Fruit fly (Drosophila melanogaster) whole organism, embryonic: ENCODE data around the gene CG5639.

Experiments used
- Ada2b ChIP-seq: fragments of 200-800 bp; sonication (Bioruptor generic); IDR thresholded peaks from 2 replicates; pipeline ENCODE4 v1.3.6; 2022; ENCODE audit warnings: missing biosample characterization, missing genetic modification characterization
- Adf1 ChIP-seq: fragments of 200-800 bp; sonication (Bioruptor generic); IDR thresholded peaks from 2 replicates; pipeline ENCODE4 v1.3.6; 2022; ENCODE audit warnings: missing biosample characterization, missing genetic modification characterization
- Aef1 ChIP-seq: fragments of 200-800 bp; sonication (Bioruptor generic); IDR thresholded peaks from 3 replicates; pipeline ENCODE4 v1.3.6; 2022; ENCODE audit warnings: missing biosample characterization, missing genetic modification characterization
- Atf-2 ChIP-seq: fragments of 200-800 bp; sonication (Bioruptor generic); optimal IDR thresholded peaks from 2 replicates; lab custom pipeline; 2016; ENCODE audit warnings: missing biosample characterization, missing genetic modification characterization
- B-H2 ChIP-seq: fragments of 200-800 bp; sonication (Bioruptor generic); optimal IDR thresholded peaks from 2 replicates; lab custom pipeline; 2018; ENCODE audit warnings: missing biosample characterization, mild to moderate bottlenecking, missing genetic modification characterization
- CG10209 ChIP-seq: fragments of 200-800 bp; sonication (Bioruptor generic); optimal IDR thresholded peaks from 3 replicates; lab custom pipeline; 2017; ENCODE audit warnings: missing biosample characterization, mild to moderate bottlenecking, missing genetic modification characterization, missing genetic modification reagents
- CG11504 ChIP-seq: fragments of 200-800 bp; sonication (Bioruptor generic); optimal IDR thresholded peaks from 3 replicates; lab custom pipeline; 2019; ENCODE audit warnings: missing biosample characterization, mild to moderate bottlenecking, missing genetic modification characterization, moderate library complexity
- CG12155 ChIP-seq: fragments of 200-800 bp; sonication (Bioruptor generic); optimal IDR thresholded peaks from 3 replicates; lab custom pipeline; 2016; ENCODE audit warnings: missing biosample characterization, missing genetic modification characterization
- CG12236 ChIP-seq: fragments of 200-800 bp; sonication (Bioruptor generic); optimal IDR thresholded peaks from 2 replicates; lab custom pipeline; 2016; ENCODE audit warnings: missing biosample characterization, missing genetic modification characterization
- CG1233 ChIP-seq: fragments of 200-800 bp; sonication (Bioruptor generic); optimal IDR thresholded peaks from 4 replicates; lab custom pipeline; 2018; ENCODE audit warnings: missing biosample characterization, mild to moderate bottlenecking, missing genetic modification characterization
- CG13123 ChIP-seq: fragments of 200-800 bp; sonication (Bioruptor generic); optimal IDR thresholded peaks from 2 replicates; lab custom pipeline; 2016; ENCODE audit warnings: missing biosample characterization, missing genetic modification characterization
- CG13424 ChIP-seq: fragments of 200-800 bp; sonication (Bioruptor generic); optimal IDR thresholded peaks from 2 replicates; lab custom pipeline; 2019; ENCODE audit warnings: missing biosample characterization, mild to moderate bottlenecking, missing genetic modification characterization, moderate library complexity
- CG14014 ChIP-seq: fragments of 200-800 bp; sonication (Bioruptor generic); IDR thresholded peaks from 2 replicates; pipeline ENCODE4 v1.3.6; 2022; ENCODE audit warnings: missing biosample characterization, missing genetic modification characterization
- CG16779 ChIP-seq: fragments of 200-800 bp; sonication (Bioruptor generic); IDR thresholded peaks from 2 replicates; pipeline ENCODE4 v1.3.6; 2022; ENCODE audit warnings: missing biosample characterization, missing genetic modification characterization
- CG16815 ChIP-seq: fragments of 200-800 bp; sonication (Bioruptor generic); optimal IDR thresholded peaks from 3 replicates; lab custom pipeline; 2017; ENCODE audit warnings: missing biosample characterization, mild to moderate bottlenecking, missing genetic modification characterization
- CG17328 ChIP-seq: fragments of 200-800 bp; sonication (Bioruptor generic); IDR thresholded peaks from 2 replicates; pipeline ENCODE4 v1.3.6; 2022; ENCODE audit warnings: missing biosample characterization, missing genetic modification characterization
- CG18262 ChIP-seq: fragments of 200-800 bp; optimal IDR thresholded peaks from 3 replicates; lab custom pipeline; 2019; ENCODE audit warnings: missing biosample characterization, mild to moderate bottlenecking, missing genetic modification characterization, moderate library complexity
- CG2678 ChIP-seq: fragments of 200-800 bp; sonication (Bioruptor generic); optimal IDR thresholded peaks from 3 replicates; lab custom pipeline; 2019; ENCODE audit warnings: missing biosample characterization, mild to moderate bottlenecking, missing genetic modification characterization, moderate library complexity
- CG2875 ChIP-seq: fragments of 200-800 bp; sonication (Bioruptor generic); optimal IDR thresholded peaks from 2 replicates; lab custom pipeline; 2017; ENCODE audit warnings: missing biosample characterization, mild to moderate bottlenecking, missing genetic modification characterization, missing genetic modification reagents
- CG34422 ChIP-seq: fragments of 200-800 bp; sonication (Bioruptor generic); IDR thresholded peaks from 3 replicates; pipeline ENCODE4 v1.3.6; 2022; ENCODE audit warnings: missing biosample characterization, missing genetic modification characterization
- CG43689 ChIP-seq: fragments of 200-800 bp; sonication (Bioruptor generic); IDR thresholded peaks from 2 replicates; pipeline ENCODE4 v1.3.6; 2022; ENCODE audit warnings: missing biosample characterization, missing genetic modification characterization
- CG4404 ChIP-seq: fragments of 200-800 bp; sonication (Bioruptor generic); IDR thresholded peaks from 2 replicates; pipeline ENCODE4 v1.3.6; 2022; ENCODE audit warnings: missing biosample characterization, missing genetic modification characterization
- Dref ChIP-seq: fragments of 200-800 bp; sonication (Bioruptor generic); IDR thresholded peaks from 2 replicates; pipeline ENCODE4 v1.3.6; 2022; ENCODE audit warnings: missing biosample characterization, missing genetic modification characterization
- Eip74EF ChIP-seq, 2 experiments: fragments of 200-800 bp in 1 of 2; fragments of >200 bp in 1 of 2; sonication (Bioruptor generic) in 1 of 2; optimal IDR thresholded peaks; 2 replicates each; lab custom pipeline; 2017 to 2019; ENCODE audit warnings: missing biosample characterization in 2 of 2, missing genetic modification characterization in 2 of 2, mild to moderate bottlenecking in 1 of 2, moderate library complexity in 1 of 2
- HLHmδ ChIP-seq: fragments of 200-800 bp; sonication (Bioruptor generic); optimal IDR thresholded peaks from 2 replicates; lab custom pipeline; 2018; ENCODE audit warnings: missing biosample characterization, mild to moderate bottlenecking, missing genetic modification characterization, moderate library complexity
- Kr ChIP-seq: fragments of 200-800 bp; sonication (Bioruptor generic); optimal IDR thresholded peaks from 2 replicates; lab custom pipeline; 2017; ENCODE audit warnings: missing biosample characterization, mild to moderate bottlenecking, missing genetic modification characterization
- Meics ChIP-seq: fragments of 200-800 bp; sonication (Bioruptor generic); optimal IDR thresholded peaks from 2 replicates; lab custom pipeline; 2017; ENCODE audit warnings: missing biosample characterization, mild to moderate bottlenecking, missing genetic modification characterization
- Ravus ChIP-seq: fragments of 200-800 bp; sonication (Bioruptor generic); IDR thresholded peaks from 2 replicates; pipeline ENCODE4 v1.3.6; 2022; ENCODE audit warnings: missing biosample characterization, missing genetic modification characterization
- Stat92E ChIP-seq, 3 experiments: fragments of >200 bp in 2 of 3; fragments of 200-800 bp in 1 of 3; sonication (Bioruptor generic) in 1 of 3; optimal IDR thresholded peaks; 2 replicates each; lab custom pipeline; 2017 to 2019; ENCODE audit warnings: missing biosample characterization in 3 of 3, missing genetic modification characterization in 3 of 3, mild to moderate bottlenecking in 1 of 3, moderate library complexity in 1 of 3
- Tbp ChIP-seq: fragments of >200 bp; optimal IDR thresholded peaks from 2 replicates; lab custom pipeline; 2018; ENCODE audit warnings: missing biosample characterization, missing genetic modification characterization
- Xrp1 ChIP-seq: fragments of 200-800 bp; sonication (Bioruptor generic); IDR thresholded peaks from 2 replicates; pipeline ENCODE4 v1.3.6; 2022; ENCODE audit warnings: missing biosample characterization, missing genetic modification characterization
- aop ChIP-seq: fragments of 200-800 bp; sonication (Bioruptor generic); IDR thresholded peaks from 2 replicates; pipeline ENCODE4 v1.3.6; 2022; ENCODE audit warnings: missing biosample characterization, missing genetic modification characterization
- ap ChIP-seq: fragments of 200-800 bp; sonication (Bioruptor generic); IDR thresholded peaks from 2 replicates; pipeline ENCODE4 v1.3.6; 2022; ENCODE audit warnings: missing biosample characterization, missing genetic modification characterization
- bowl ChIP-seq: fragments of 200-800 bp; sonication (Bioruptor generic); IDR thresholded peaks from 2 replicates; pipeline ENCODE4 v1.3.6; 2022; ENCODE audit warnings: missing biosample characterization, missing genetic modification characterization
- dmrt99B ChIP-seq: fragments of 200-800 bp; sonication (Bioruptor generic); optimal IDR thresholded peaks from 2 replicates; lab custom pipeline; 2018; ENCODE audit warnings: missing biosample characterization, mild to moderate bottlenecking, missing genetic modification characterization, moderate library complexity
- dpn ChIP-seq, 2 experiments: fragments of 200-800 bp; sonication (Bioruptor generic); optimal IDR thresholded peaks; 3 replicates each; lab custom pipeline; 2016; ENCODE audit warnings: missing biosample characterization in 2 of 2, missing genetic modification characterization in 2 of 2
- en ChIP-seq: fragments of 200-800 bp; sonication (Bioruptor generic); optimal IDR thresholded peaks from 2 replicates; lab custom pipeline; 2016; ENCODE audit warnings: missing biosample characterization, missing genetic modification characterization
- ewg ChIP-seq: fragments of 200-800 bp; sonication (Bioruptor generic); optimal IDR thresholded peaks from 3 replicates; lab custom pipeline; 2017; ENCODE audit warnings: mild to moderate bottlenecking, missing biosample characterization, missing genetic modification reagents, missing genetic modification characterization
- fd64A ChIP-seq: fragments of 200-800 bp; sonication (Bioruptor generic); optimal IDR thresholded peaks from 3 replicates; lab custom pipeline; 2018; ENCODE audit warnings: missing biosample characterization, mild to moderate bottlenecking, missing genetic modification characterization
- gsb ChIP-seq: fragments of 200-800 bp; sonication (Bioruptor generic); IDR thresholded peaks from 2 replicates; pipeline ENCODE4 v1.3.6; 2022; ENCODE audit warnings: missing biosample characterization, missing genetic modification characterization
- kah ChIP-seq: fragments of 200-800 bp; sonication (Bioruptor generic); optimal IDR thresholded peaks from 2 replicates; lab custom pipeline; 2018; ENCODE audit warnings: missing biosample characterization, mild to moderate bottlenecking, missing genetic modification characterization
- maf-S ChIP-seq: fragments of 200-800 bp; sonication (Bioruptor generic); optimal IDR thresholded peaks from 2 replicates; lab custom pipeline; 2016; ENCODE audit warnings: missing biosample characterization, missing genetic modification characterization
- nerfin-1 ChIP-seq: fragments of 200-800 bp; sonication (Bioruptor generic); optimal IDR thresholded peaks from 3 replicates; lab custom pipeline; 2019; ENCODE audit warnings: missing biosample characterization, mild to moderate bottlenecking, missing genetic modification characterization, moderate library complexity
- nom ChIP-seq: fragments of 200-800 bp; sonication (Bioruptor generic); optimal IDR thresholded peaks from 2 replicates; lab custom pipeline; 2017; ENCODE audit warnings: missing biosample characterization, missing genetic modification characterization, mild to moderate bottlenecking, moderate library complexity, missing genetic modification reagents
- pzg ChIP-seq: fragments of 200-800 bp; sonication (Bioruptor generic); optimal IDR thresholded peaks from 3 replicates; lab custom pipeline; 2018; ENCODE audit warnings: missing biosample characterization, mild to moderate bottlenecking, missing genetic modification characterization, moderate library complexity
- rib ChIP-seq: fragments of 200-800 bp; sonication (Bioruptor generic); IDR thresholded peaks from 2 replicates; pipeline ENCODE4 v1.3.6; 2022; ENCODE audit warnings: missing biosample characterization, missing genetic modification characterization
- sisA ChIP-seq: fragments of 200-800 bp; sonication (Bioruptor generic); IDR thresholded peaks from 2 replicates; pipeline ENCODE4 v1.3.6; 2022; ENCODE audit warnings: missing biosample characterization, missing genetic modification characterization
- sr ChIP-seq: fragments of 200-800 bp; sonication (Bioruptor generic); IDR thresholded peaks from 3 replicates; pipeline ENCODE4 v1.3.6; 2022; ENCODE audit warnings: missing biosample characterization, missing genetic modification characterization
- ssp ChIP-seq: fragments of 200-800 bp; sonication (Bioruptor generic); IDR thresholded peaks from 2 replicates; pipeline ENCODE4 v1.3.6; 2022; ENCODE audit warnings: missing biosample characterization, missing genetic modification characterization
- zfh1 ChIP-seq: fragments of 200-800 bp; sonication (Bioruptor generic); IDR thresholded peaks from 3 replicates; pipeline ENCODE4 v1.3.6; 2022; ENCODE audit warnings: missing biosample characterization, missing genetic modification characterization

Gene CG5639

dm6 chr3R:27554964-27555363 lies 41.0 kb downstream of the CG5639 start (continued):
- TF ChIP-seq Dref: no peak
- no peak for TF ChIP-seq Kr (GFP tag; lab: Kevin White, UChicago)
- TF ChIP-seq CG10209 (GFP tag; lab: Kevin White, UChicago): peak; percentile 74
- TF ChIP-seq gsb (GFP tag; lab: Robert Waterston, UW): peak; percentile 67; the same call in 1 of the 2 replicates
- peak in 1 of 2 experiments; percentile 76 for TF ChIP-seq Eip74EF (GFP tag; optimal IDR thresholded peaks at IDR 0.05; lab: Kevin White, UChicago)
- peak; percentile 50 for TF ChIP-seq Atf-2 (GFP tag; lab: Kevin White, UChicago)
- TF ChIP-seq dpn (GFP tag; optimal IDR thresholded peaks at IDR 0.05; lab: Kevin White, UChicago): peak; percentile 70 to 84

- TF ChIP-seq HLHmδ (GFP tag; lab: Kevin White, UChicago): no peak
- TF ChIP-seq Meics (GFP tag; lab: Kevin White, UChicago): no peak
- peak; percentile 77 for TF ChIP-seq Xrp1 (GFP tag; lab: Robert Waterston, UW)
- TF ChIP-seq CG16779 (GFP tag; lab: Robert Waterston, UW): no peak
- TF ChIP-seq zfh1 (GFP tag; lab: Robert Waterston, UW): peak; percentile 68; the same call in 2 of the 3 replicates
- peak; percentile 73 for TF ChIP-seq sisA (GFP tag; lab: Robert Waterston, UW)
- TF ChIP-seq CG34422: no peak
- TF ChIP-seq dmrt99B: no peak
- no peak for TF ChIP-seq en (GFP tag; lab: Kevin White, UChicago)
- TF ChIP-seq CG14014: no peak
- TF ChIP-seq B-H2 (GFP tag; lab: Kevin White, UChicago): no peak
- no peak for TF ChIP-seq ewg (GFP tag; lab: Kevin White, UChicago)
- peak; percentile 50 for TF ChIP-seq ap
- TF ChIP-seq Adf1 (GFP tag; lab: Robert Waterston, UW): no peak
- no peak for TF ChIP-seq CG12236 (GFP tag; lab: Kevin White, UChicago)
- TF ChIP-seq sr (GFP tag; lab: Robert Waterston, UW): no peak
- no peak for TF ChIP-seq CG1233 (GFP tag; lab: Kevin White, UChicago)
- no peak for TF ChIP-seq fd64A (GFP tag; lab: Kevin White, UChicago)
- no peak for TF ChIP-seq bowl (GFP tag; lab: Robert Waterston, UW)
- no peak for TF ChIP-seq CG2678 (tag; lab: Kevin White, UChicago)
- TF ChIP-seq Aef1 (GFP tag; lab: Robert Waterston, UW): 0 out of 3 replicates have a peak, but pooled peaks have one; percentile 32
- peak; percentile 52 for TF ChIP-seq CG13424
- no peak for TF ChIP-seq Dref
- no peak for TF ChIP-seq CG12155 (GFP tag; lab: Kevin White, UChicago)
- TF ChIP-seq CG4404 (GFP tag; lab: Robert Waterston, UW): peak; percentile 45; the same call in 1 of the 2 replicates
- peak; percentile 60 for TF ChIP-seq CG2875 (GFP tag; lab: Kevin White, UChicago)
- 0 out of 2 replicates have a peak, but pooled peaks have one; percentile 31 for TF ChIP-seq aop (GFP tag; lab: Robert Waterston, UW)
- no peak for TF ChIP-seq rib (GFP tag; lab: Robert Waterston, UW)
- TF ChIP-seq Tbp (GFP tag; lab: Kevin White, UChicago): no peak
- no peak for TF ChIP-seq CG13123 (GFP tag; lab: Kevin White, UChicago)
- TF ChIP-seq ssp (GFP tag; lab: Robert Waterston, UW): peak; percentile 47
- no peak for TF ChIP-seq pzg (GFP tag; lab: Kevin White, UChicago)
- TF ChIP-seq Ada2b (GFP tag; lab: Robert Waterston, UW): peak; percentile 32; the same call in 1 of the 2 replicates
- TF ChIP-seq kah (GFP tag; lab: Kevin White, UChicago): peak; percentile 18
- TF ChIP-seq nom: no peak
- TF ChIP-seq CG18262 (tag; lab: Kevin White, UChicago): peak; percentile 53
- TF ChIP-seq nerfin-1 (tag; lab: Kevin White, UChicago): no peak
- TF ChIP-seq CG11504: peak; percentile 77
- no peak for TF ChIP-seq CG43689 (GFP tag; lab: Robert Waterston, UW)
- no peak for TF ChIP-seq CG16815 (GFP tag; lab: Kevin White, UChicago)
- TF ChIP-seq CG17328 (GFP tag; lab: Robert Waterston, UW): peak; percentile 79
- no peak for TF ChIP-seq Stat92E (GFP tag; optimal IDR thresholded peaks at IDR 0.05; lab: Kevin White, UChicago)
- TF ChIP-seq Ravus (GFP tag; lab: Robert Waterston, UW): no peak
- TF ChIP-seq maf-S (GFP tag; lab: Kevin White, UChicago): no peak
These were observed 42.0 kb downstream of the CG5639 start for dm6 chr3R:27553921-27554320.
